Worm (Caenorhabditis elegans) whole organism, mixed stage, embryonic: ENCODE results near the gene C26D10.7.
A peak's percentile ranks its signal among the peaks of the same experiment; 100 is the strongest.

Source experiments
- M03D4.4 ChIP-seq: sonication (generic microtip); optimal IDR thresholded peaks from 2 replicates; lab custom pipeline; 2017; ENCODE audit warnings: mild to moderate bottlenecking, missing genetic modification characterization, missing compliant biosample characterization
- bed-3 ChIP-seq: fragments of 200-800 bp; sonication (Bioruptor generic); optimal IDR thresholded peaks from 3 replicates; lab custom pipeline; 2018; ENCODE audit warnings: mild to moderate bottlenecking, missing genetic modification characterization, moderate library complexity, missing compliant biosample characterization
- blmp-1 ChIP-seq: fragments of 150-350 bp; optimal IDR thresholded peaks from 2 replicates; lab custom pipeline; 2014; ENCODE audit warnings: missing biosample characterization, missing genetic modification characterization
- ceh-39 ChIP-seq: fragments of 150-350 bp; optimal IDR thresholded peaks from 2 replicates; lab custom pipeline; 2014; ENCODE audit warnings: missing biosample characterization, missing genetic modification characterization
- ceh-43 ChIP-seq: fragments of 200-800 bp; sonication (Bioruptor generic); optimal IDR thresholded peaks from 2 replicates; lab custom pipeline; 2018; ENCODE audit warnings: mild to moderate bottlenecking, missing genetic modification characterization, moderate library complexity, missing compliant biosample characterization
- ceh-83 ChIP-seq: fragments of 200-800 bp; sonication (Bioruptor generic); optimal IDR thresholded peaks from 2 replicates; lab custom pipeline; 2018; ENCODE audit warnings: mild to moderate bottlenecking, missing genetic modification characterization, missing compliant biosample characterization
- ces-1 ChIP-seq: fragments of 150-350 bp; optimal IDR thresholded peaks from 2 replicates; lab custom pipeline; 2014; ENCODE audit warnings: missing biosample characterization, missing genetic modification reagents, missing genetic modification characterization
- cnd-1 ChIP-seq: fragments of 200-800 bp; sonication (Bioruptor generic); optimal IDR thresholded peaks from 2 replicates; lab custom pipeline; 2018; ENCODE audit warnings: mild to moderate bottlenecking, missing genetic modification characterization, missing compliant biosample characterization
- drap-1 ChIP-seq: fragments of 200-800 bp; sonication (Bioruptor generic); optimal IDR thresholded peaks from 3 replicates; lab custom pipeline; 2018; ENCODE audit warnings: mild to moderate bottlenecking, missing genetic modification characterization, missing compliant biosample characterization
- elt-1 ChIP-seq: sonication (generic microtip); optimal IDR thresholded peaks from 2 replicates; lab custom pipeline; 2017; ENCODE audit warnings: missing genetic modification characterization, mild to moderate bottlenecking, missing compliant biosample characterization, antibody characterized with exemption, moderate library complexity, borderline replicate concordance; ENCODE audit not compliant: insufficient read depth
- elt-3 ChIP-seq: fragments of 150-350 bp; optimal IDR thresholded peaks from 2 replicates; lab custom pipeline; 2014; ENCODE audit warnings: missing biosample characterization, missing genetic modification characterization
- flh-1 ChIP-seq: fragments of 200-800 bp; sonication (Bioruptor generic); optimal IDR thresholded peaks from 2 replicates; lab custom pipeline; 2018; ENCODE audit warnings: mild to moderate bottlenecking, missing genetic modification characterization, moderate library complexity, missing compliant biosample characterization
- ham-2 ChIP-seq: fragments of 200-800 bp; sonication (Bioruptor generic); optimal IDR thresholded peaks from 2 replicates; lab custom pipeline; 2018; ENCODE audit warnings: mild to moderate bottlenecking, missing genetic modification characterization, missing compliant biosample characterization
- hlh-1 ChIP-seq: fragments of 150-350 bp; optimal IDR thresholded peaks from 2 replicates; lab custom pipeline; 2014; ENCODE audit warnings: missing biosample characterization, missing genetic modification reagents, missing genetic modification characterization
- lin-13 ChIP-seq: fragments of 150-350 bp; optimal IDR thresholded peaks from 2 replicates; lab custom pipeline; 2014; ENCODE audit warnings: missing biosample characterization, missing genetic modification characterization
- lin-32 ChIP-seq: fragments of 200-800 bp; sonication (Bioruptor generic); optimal IDR thresholded peaks from 2 replicates; lab custom pipeline; 2018; ENCODE audit warnings: mild to moderate bottlenecking, missing genetic modification characterization, missing compliant biosample characterization
- lsy-2 ChIP-seq: fragments of 150-350 bp; optimal IDR thresholded peaks from 2 replicates; lab custom pipeline; 2014; ENCODE audit warnings: missing biosample characterization, missing genetic modification characterization
- mab-5 ChIP-seq: fragments of 150-350 bp; optimal IDR thresholded peaks from 2 replicates; lab custom pipeline; 2014; ENCODE audit warnings: missing biosample characterization, missing genetic modification characterization
- mep-1 ChIP-seq: fragments of 150-350 bp; optimal IDR thresholded peaks from 2 replicates; lab custom pipeline; 2017; ENCODE audit warnings: missing biosample characterization, missing genetic modification reagents, missing genetic modification characterization, inconsistent platforms
- mls-2 ChIP-seq: sonication (generic microtip); optimal IDR thresholded peaks from 2 replicates; lab custom pipeline; 2016; ENCODE audit warnings: mild to moderate bottlenecking, missing genetic modification characterization, moderate library complexity, missing compliant biosample characterization
- nhr-12 ChIP-seq: fragments of 150-350 bp; optimal IDR thresholded peaks from 2 replicates; lab custom pipeline; 2014; ENCODE audit warnings: missing biosample characterization, missing genetic modification characterization
- nhr-2 ChIP-seq: fragments of 150-350 bp; optimal IDR thresholded peaks from 2 replicates; lab custom pipeline; 2014; ENCODE audit warnings: missing biosample characterization, missing genetic modification characterization
- nhr-237 ChIP-seq: fragments of 150-350 bp; optimal IDR thresholded peaks from 2 replicates; lab custom pipeline; 2014; ENCODE audit warnings: missing biosample characterization, missing genetic modification characterization
- nhr-28 ChIP-seq: fragments of 150-350 bp; optimal IDR thresholded peaks from 2 replicates; lab custom pipeline; 2014; ENCODE audit warnings: missing biosample characterization, missing genetic modification characterization
- nhr-76 ChIP-seq: sonication (generic microtip); optimal IDR thresholded peaks from 2 replicates; lab custom pipeline; 2017; ENCODE audit warnings: missing biosample characterization, missing genetic modification characterization
- pha-4 ChIP-seq: fragments of 150-350 bp; optimal IDR thresholded peaks from 2 replicates; lab custom pipeline; 2018; ENCODE audit warnings: missing biosample characterization, missing genetic modification reagents, missing genetic modification characterization
- sem-2 ChIP-seq: fragments of 200-800 bp; sonication (Bioruptor generic); optimal IDR thresholded peaks from 2 replicates; lab custom pipeline; 2018; ENCODE audit warnings: mild to moderate bottlenecking, missing genetic modification characterization, missing compliant biosample characterization
- snpc-4 ChIP-seq: fragments of 150-350 bp; optimal IDR thresholded peaks from 2 replicates; lab custom pipeline; 2014; ENCODE audit warnings: missing biosample characterization, missing genetic modification characterization
- sptf-1 ChIP-seq: sonication (generic microtip); optimal IDR thresholded peaks from 2 replicates; lab custom pipeline; 2017; ENCODE audit warnings: mild to moderate bottlenecking, missing genetic modification characterization, moderate library complexity, missing compliant biosample characterization
- tbx-8 ChIP-seq: fragments of 200-800 bp; sonication (Bioruptor generic); optimal IDR thresholded peaks from 2 replicates; lab custom pipeline; 2018; ENCODE audit warnings: mild to moderate bottlenecking, missing genetic modification characterization, moderate library complexity, missing compliant biosample characterization
- unc-120 ChIP-seq: sonication (generic microtip); optimal IDR thresholded peaks from 2 replicates; lab custom pipeline; 2017; ENCODE audit warnings: missing genetic modification characterization, missing compliant biosample characterization; ENCODE audit not compliant: poor library complexity, severe bottlenecking
- unc-39 ChIP-seq: fragments of 150-350 bp; optimal IDR thresholded peaks from 2 replicates; lab custom pipeline; 2014; ENCODE audit warnings: missing biosample characterization, missing genetic modification characterization
- unc-62 ChIP-seq: fragments of 150-350 bp; optimal IDR thresholded peaks from 2 replicates; lab custom pipeline; 2014; ENCODE audit warnings: missing biosample characterization, missing genetic modification reagents, missing genetic modification characterization
- zip-8 ChIP-seq: fragments of 150-350 bp; optimal IDR thresholded peaks from 2 replicates; lab custom pipeline; 2014; ENCODE audit warnings: missing biosample characterization, missing genetic modification characterization
- ztf-11 ChIP-seq: fragments of 150-350 bp; optimal IDR thresholded peaks from 2 replicates; lab custom pipeline; 2014; ENCODE audit warnings: missing biosample characterization, missing genetic modification characterization

The C26D10.7 gene

DNA sequence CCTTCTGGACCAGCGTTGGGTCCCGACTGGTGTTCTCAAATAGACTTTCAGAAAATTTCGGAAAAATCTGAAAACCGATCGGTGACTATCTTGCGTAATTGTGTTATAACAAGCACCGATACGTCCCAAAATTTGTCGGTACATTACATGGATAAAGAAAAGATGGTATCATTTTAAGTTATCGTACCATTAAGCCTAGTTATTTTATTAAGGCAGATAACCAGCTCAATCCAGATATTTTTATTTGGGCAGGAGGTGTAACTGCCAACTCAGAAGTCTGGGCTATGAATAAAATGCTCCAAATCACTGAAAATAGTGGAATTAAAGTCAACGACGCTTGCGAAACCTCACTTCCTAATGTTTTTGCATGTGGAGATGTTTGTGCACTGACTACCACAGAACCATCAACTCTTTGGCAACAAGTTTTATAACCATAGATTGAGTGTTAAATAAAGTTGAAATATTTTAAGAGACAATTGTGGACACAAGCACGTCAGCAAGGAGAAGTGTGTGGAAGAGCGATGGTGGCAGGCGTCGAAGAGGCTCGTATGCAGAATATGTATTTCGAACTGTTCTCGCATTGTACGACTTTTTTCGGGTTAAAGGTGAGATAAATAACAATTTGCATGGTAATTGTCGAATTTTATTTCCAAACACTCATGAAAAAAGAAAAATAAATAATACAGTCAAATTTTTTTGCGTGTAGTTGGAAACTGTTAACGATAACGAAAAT, 7.3 kb upstream of the C26D10.7 start:
- no peak for TF ChIP-seq blmp-1 (tag; lab: Kevin White, UChicago)
- TF ChIP-seq mls-2 = no peak
- no peak for TF ChIP-seq ztf-11
- no peak for TF ChIP-seq unc-39
- no peak for TF ChIP-seq ham-2 (GFP tag; lab: Kevin White, UChicago)
- no peak for TF ChIP-seq nhr-237 (tag; lab: Kevin White, UChicago)
- TF ChIP-seq ceh-43 = no peak
- no peak for TF ChIP-seq tbx-8 (GFP tag; lab: Kevin White, UChicago)
- no peak for TF ChIP-seq M03D4.4 (tag; lab: Kevin White, UChicago)
- TF ChIP-seq nhr-76 = no peak
- no peak for TF ChIP-seq cnd-1 (tag; lab: Kevin White, UChicago)

DNA sequence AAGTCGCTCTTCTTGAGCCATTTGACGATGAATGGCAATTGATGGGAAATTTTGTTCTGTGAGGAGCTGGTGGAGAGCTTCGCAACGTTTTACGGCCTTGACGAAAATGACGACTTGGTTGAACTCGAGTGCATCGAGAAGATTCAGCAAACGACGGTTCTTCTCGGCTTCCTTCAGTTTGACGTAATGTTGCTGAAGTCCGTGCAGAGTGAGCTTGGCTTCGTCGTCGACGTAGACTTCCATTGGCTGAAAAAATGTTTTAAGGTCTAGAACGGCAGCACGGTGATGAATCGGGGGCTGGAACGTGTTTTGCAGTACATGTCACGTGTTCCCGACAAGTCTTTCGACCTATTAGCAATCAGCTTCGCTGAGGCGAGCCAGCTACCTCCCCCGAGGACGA, 6.3 kb upstream of the C26D10.7 start:
- no peak for TF ChIP-seq zip-8 (tag; lab: Kevin White, UChicago)
- no peak for TF ChIP-seq unc-39
- no peak for TF ChIP-seq nhr-28 (tag; lab: Kevin White, UChicago)
- no peak for TF ChIP-seq ham-2 (GFP tag; lab: Kevin White, UChicago)
- no peak for TF ChIP-seq nhr-12 (tag; lab: Kevin White, UChicago)
- TF ChIP-seq elt-1 (tag; lab: Kevin White, UChicago) = no peak
- no peak for TF ChIP-seq drap-1 (GFP tag; lab: Kevin White, UChicago)
- no peak for TF ChIP-seq mep-1 (tag; lab: Kevin White, UChicago)
- TF ChIP-seq ces-1 (GFP tag; lab: Kevin White, UChicago) = no peak
- no peak for TF ChIP-seq unc-62 (GFP tag; lab: Kevin White, UChicago)
- TF ChIP-seq sptf-1 (tag; lab: Kevin White, UChicago) = no peak
- TF ChIP-seq tbx-8 (GFP tag; lab: Kevin White, UChicago) = no peak
- TF ChIP-seq mab-5 (tag; lab: Kevin White, UChicago) = no peak
- TF ChIP-seq hlh-1 (tag; lab: Kevin White, UChicago) = no peak
- TF ChIP-seq snpc-4 (tag; lab: Kevin White, UChicago) = no peak
- TF ChIP-seq ceh-43 = no peak
- no peak for TF ChIP-seq nhr-76
- no peak for TF ChIP-seq pha-4

DNA sequence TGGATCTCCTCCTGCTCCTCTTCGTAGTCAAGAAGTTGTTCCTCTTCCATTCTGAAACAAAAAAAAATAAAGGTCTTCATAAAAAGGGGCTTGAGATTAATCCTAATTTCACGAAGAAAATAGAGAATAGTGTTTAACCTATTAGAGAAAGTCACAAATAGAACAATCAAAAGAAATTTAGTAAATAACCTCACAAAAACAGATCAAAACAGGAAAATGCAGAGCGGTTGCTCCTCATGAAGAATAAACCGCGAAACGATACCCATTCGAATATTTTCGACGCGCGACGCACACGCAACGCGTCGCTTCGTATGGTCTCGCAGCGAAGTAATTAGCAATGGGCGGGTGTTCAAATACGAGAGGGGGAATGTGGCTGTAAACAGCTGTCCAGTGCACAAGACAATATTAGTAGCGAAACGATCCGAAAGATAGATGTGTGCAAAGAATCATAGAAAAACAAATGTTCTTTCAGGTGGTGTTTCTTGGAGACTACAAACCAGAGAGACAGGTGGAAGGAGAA, 4.9 kb upstream of the C26D10.7 start, which contains the start of gene hel-1:
Gene hel-1, minus strand, starts transcription at position 51 of the 520 bp plus-strand sequence.
- TF ChIP-seq unc-120 (tag; lab: Kevin White, UChicago) (peak; percentile 91), mab-5 (tag; lab: Kevin White, UChicago) (peak; percentile 67), tbx-8 (GFP tag; lab: Kevin White, UChicago) (no peak), ztf-11 (peak; percentile 37), unc-39 (no peak), ham-2 (GFP tag; lab: Kevin White, UChicago) (peak; percentile 56), unc-62 (GFP tag; lab: Kevin White, UChicago) (peak; percentile 61), elt-3 (tag; lab: Kevin White, UChicago) (no peak), sem-2 (GFP tag; lab: Kevin White, UChicago) (no peak), elt-1 (tag; lab: Kevin White, UChicago) (no peak), lsy-2 (tag; lab: Kevin White, UChicago) (peak; percentile 81), lin-32 (GFP tag; lab: Kevin White, UChicago) (peak; percentile 83), nhr-2 (tag; lab: Kevin White, UChicago) (peak; percentile 19), M03D4.4 (tag; lab: Kevin White, UChicago) (peak; percentile 34), pha-4 (peak; percentile 92), drap-1 (GFP tag; lab: Kevin White, UChicago) (peak; percentile 45), ceh-39 (tag; lab: Kevin White, UChicago) (peak; percentile 81), sptf-1 (tag; lab: Kevin White, UChicago) (peak; percentile 64), ces-1 (GFP tag; lab: Kevin White, UChicago) (peak; percentile 84), flh-1 (GFP tag; lab: Kevin White, UChicago) (no peak), nhr-237 (tag; lab: Kevin White, UChicago) (peak; percentile 77), cnd-1 (tag; lab: Kevin White, UChicago) (peak; percentile 81), lin-13 (peak; percentile 92), mep-1 (tag; lab: Kevin White, UChicago) (peak; percentile 90), nhr-76 (no peak), ceh-83 (peak; percentile 13), bed-3 (GFP tag; lab: Kevin White, UChicago) (no peak), hlh-1 (tag; lab: Kevin White, UChicago) (peak; percentile 98), ceh-43 (peak; percentile 66), zip-8 (tag; lab: Kevin White, UChicago) (no peak), nhr-12 (tag; lab: Kevin White, UChicago) (no peak), mls-2 (peak; percentile 69)
